Worm (Caenorhabditis elegans): ENCODE measurements around the gene ins-15.
A peak's percentile ranks its signal among the peaks of the same experiment; 100 is the strongest.
"Not testable (repeated sequence)": the region's sequence is repeated elsewhere in the genome, so short reads cannot be mapped to it uniquely, and the experiment has no call there.

Gene ins-15

DNA sequence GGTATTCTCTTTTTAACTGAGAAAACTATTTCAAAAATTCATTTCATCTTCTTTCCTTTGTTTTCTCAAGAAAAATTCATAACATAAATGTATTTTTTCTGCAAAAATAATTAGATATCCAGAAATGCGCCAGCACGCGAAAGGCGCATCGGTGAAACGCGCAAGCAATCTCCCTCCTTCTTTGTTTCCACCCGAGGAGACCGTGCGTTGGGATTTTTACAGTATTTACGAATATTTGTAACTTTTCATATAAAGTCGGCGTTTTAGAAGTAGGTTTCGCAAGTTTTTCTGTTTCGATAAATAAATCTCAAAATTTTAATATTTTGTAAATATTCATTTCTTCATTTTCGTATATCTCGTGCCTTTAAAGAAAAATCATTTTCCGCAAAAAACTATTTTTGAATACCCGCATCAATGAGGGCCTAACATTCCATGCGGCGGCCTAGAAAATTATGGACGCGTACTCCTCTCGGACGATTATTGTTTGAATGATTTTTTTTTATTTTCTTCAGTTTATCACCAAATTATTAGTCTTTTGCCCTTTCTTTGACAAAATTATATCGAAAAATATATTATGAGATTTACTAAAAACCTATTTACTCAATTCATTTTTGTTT lies 32.0 kb upstream of the ins-15 start, which contains the start of gene ssup-72:
Gene ssup-72 (plus strand): TSS at position 181 of the 617 bp plus-strand sequence.
- TF ChIP-seq aly-1 (tag; optimal IDR thresholded peaks at IDR 0.05), result no peak
- no peak for TF ChIP-seq ceh-36 (tag; optimal IDR thresholded peaks at IDR 0.05)
- TF ChIP-seq tbx-37 (GFP tag; conservative IDR thresholded peaks at IDR 0.05), result peak; percentile 75
- TF ChIP-seq ama-1 (optimal IDR thresholded peaks at IDR 0.05), result no peak
- TF ChIP-seq hmg-4 (GFP tag; optimal IDR thresholded peaks at IDR 0.05), result peak; percentile 35

DNA sequence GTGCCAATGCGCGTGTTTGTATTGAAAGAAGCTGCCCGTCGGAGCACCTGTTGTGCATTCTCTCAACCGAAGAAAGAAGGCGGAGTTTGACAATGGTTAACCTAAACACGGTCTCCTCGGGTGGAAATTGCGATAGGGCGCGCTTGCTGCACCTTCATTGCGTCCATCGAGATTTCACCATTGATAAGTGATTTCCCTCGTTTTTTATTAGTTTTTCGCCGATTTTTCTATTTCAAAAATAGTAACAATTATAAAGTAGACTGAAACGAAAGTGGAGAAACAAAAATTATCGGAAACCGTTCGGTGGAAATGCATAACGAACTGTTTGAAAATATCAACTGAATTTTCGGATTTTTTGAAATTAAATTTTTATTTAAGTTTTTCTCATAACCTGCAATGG lies 30.5 kb upstream of the ins-15 start, which contains the start of gene agr-1:
Gene agr-1 (minus strand): TSS at position 101 of the 400 bp plus-strand sequence.
- TF ChIP-seq flt-1 (GFP tag; IDR thresholded peaks at IDR 0.05); tra-4 (tag; optimal IDR thresholded peaks at IDR 0.05); ets-7 (tag; optimal IDR thresholded peaks at IDR 0.05): not testable (repeated sequence)

DNA sequence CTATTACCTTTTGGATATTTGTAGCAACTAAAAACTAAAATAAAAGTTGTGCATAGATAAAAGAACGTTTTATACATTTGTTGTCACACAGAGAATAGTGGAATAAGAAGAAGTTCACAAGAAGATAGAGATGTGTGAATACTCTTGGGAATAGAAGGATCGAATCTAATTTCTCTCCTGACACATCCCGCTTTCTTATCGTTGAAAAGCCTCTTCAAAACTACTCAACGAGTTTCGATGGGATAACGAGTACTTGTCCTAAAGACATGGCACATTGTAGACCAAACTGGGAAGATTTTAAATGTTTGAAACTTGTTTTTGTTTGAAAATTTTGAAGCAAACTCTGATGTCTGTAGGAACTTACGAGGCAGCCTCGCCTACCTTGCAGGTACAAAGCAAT lies 27.9 kb upstream of the ins-15 start:
- no peak for TF ChIP-seq hmg-4 (GFP tag; optimal IDR thresholded peaks at IDR 0.05)

DNA sequence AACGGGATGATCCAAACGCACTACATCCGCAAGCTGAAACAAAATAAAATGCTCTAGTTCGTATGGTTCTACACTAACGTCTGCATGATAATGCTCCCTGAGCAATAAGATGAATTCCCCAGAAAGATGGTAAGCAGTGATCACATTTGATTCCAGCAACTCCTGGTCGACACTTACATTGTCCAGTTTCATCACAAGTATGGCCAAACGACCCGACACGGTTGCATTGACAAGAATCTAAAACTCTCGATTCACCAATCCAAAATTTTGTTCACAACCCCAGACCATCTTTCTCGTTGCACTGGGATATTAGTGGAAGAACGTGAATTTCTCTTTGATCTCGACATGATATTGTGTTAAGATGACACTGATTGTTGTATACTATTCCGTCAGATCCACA lies 25.5 kb upstream of the ins-15 start:
- TF ChIP-seq scrt-1 (GFP tag; IDR thresholded peaks at IDR 0.05) (0 out of 2 replicates have a peak, but pooled peaks have one; percentile 40), F13C5.2 (tag; optimal IDR thresholded peaks at IDR 0.05) (no peak), tra-4 (tag; optimal IDR thresholded peaks at IDR 0.05) (no peak), hnd-1 (tag; optimal IDR thresholded peaks at IDR 0.05) (no peak)

DNA sequence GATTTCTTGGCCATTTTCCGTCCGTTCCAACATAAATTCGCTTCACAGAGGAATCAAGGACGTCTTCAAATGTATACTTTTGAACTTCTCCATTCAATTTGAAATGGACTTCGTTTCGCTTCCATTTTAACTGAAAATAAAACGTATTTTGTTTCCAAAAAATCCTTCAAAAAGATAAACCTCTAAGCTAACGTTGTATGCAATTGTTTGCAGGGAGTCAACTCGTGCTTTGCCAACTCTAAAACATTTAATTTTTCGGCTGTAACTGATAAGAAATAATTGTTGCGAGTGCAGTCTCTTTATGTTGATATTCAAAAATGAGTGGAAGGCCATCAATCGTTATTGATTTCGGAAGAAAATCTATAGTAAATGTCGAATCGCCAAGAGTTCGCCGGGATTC lies 23.5 kb upstream of the ins-15 start, which contains the start of gene F41G3.18:
Gene F41G3.18 (plus strand): TSS at position 301 of the 400 bp plus-strand sequence.
- TF ChIP-seq F13C5.2 (tag; optimal IDR thresholded peaks at IDR 0.05) (no peak), hmg-4 (GFP tag; optimal IDR thresholded peaks at IDR 0.05) (no peak), ama-1 (optimal IDR thresholded peaks at IDR 0.05) (no peak), ceh-36 (tag; optimal IDR thresholded peaks at IDR 0.05) (no peak), B0310.2 (tag; optimal IDR thresholded peaks at IDR 0.05) (no peak), tbx-11 (GFP tag; IDR thresholded peaks at IDR 0.05) (no peak), ets-7 (tag; optimal IDR thresholded peaks at IDR 0.05) (no peak), hnd-1 (tag; optimal IDR thresholded peaks at IDR 0.05) (no peak), flt-1 (GFP tag; IDR thresholded peaks at IDR 0.05) (no peak), tbx-37 (GFP tag; conservative IDR thresholded peaks at IDR 0.05) (no peak), scrt-1 (GFP tag; IDR thresholded peaks at IDR 0.05) (no peak), hmbx-1 (tag; optimal IDR thresholded peaks at IDR 0.05) (no peak), sea-1 (GFP tag; conservative IDR thresholded peaks at IDR 0.05) (no peak), pes-1 (GFP tag; IDR thresholded peaks at IDR 0.05) (no peak), aly-1 (tag; optimal IDR thresholded peaks at IDR 0.05) (no peak), ceh-13 (GFP tag; optimal IDR thresholded peaks at IDR 0.05) (no peak), tra-4 (tag; optimal IDR thresholded peaks at IDR 0.05) (no peak)

DNA sequence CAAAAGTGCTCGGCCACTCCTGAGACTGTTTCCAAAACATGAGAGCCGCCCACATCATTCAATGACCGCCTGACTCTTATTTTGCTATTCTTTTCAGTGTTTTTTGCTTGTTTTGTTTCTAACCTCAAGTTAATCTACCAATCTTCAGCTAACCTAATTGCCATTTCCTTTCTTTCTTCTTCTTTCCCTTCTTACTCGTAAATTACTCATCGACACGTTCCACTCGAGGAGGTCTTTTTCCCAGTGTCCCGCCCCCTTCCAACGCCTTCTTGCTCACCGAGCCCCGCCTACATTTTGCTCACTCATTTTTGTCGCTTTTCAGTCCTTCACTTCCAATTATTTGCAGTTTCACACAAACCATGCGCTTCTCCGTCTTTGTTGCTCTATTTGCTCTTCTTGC lies 20.2 kb upstream of the ins-15 start, which contains the start of gene nlp-50:
Gene nlp-50 (plus strand): TSS at position 301 of the 400 bp plus-strand sequence.
- TF ChIP-seq ets-7 (tag; optimal IDR thresholded peaks at IDR 0.05) (no peak), pes-1 (GFP tag; IDR thresholded peaks at IDR 0.05) (no peak), hmg-4 (GFP tag; optimal IDR thresholded peaks at IDR 0.05) (no peak), hnd-1 (tag; optimal IDR thresholded peaks at IDR 0.05) (no peak), ama-1 (optimal IDR thresholded peaks at IDR 0.05) (no peak), ceh-13 (GFP tag; optimal IDR thresholded peaks at IDR 0.05) (no peak), B0310.2 (tag; optimal IDR thresholded peaks at IDR 0.05) (no peak), tbx-11 (GFP tag; IDR thresholded peaks at IDR 0.05) (no peak), flt-1 (GFP tag; IDR thresholded peaks at IDR 0.05) (no peak), sea-1 (GFP tag; conservative IDR thresholded peaks at IDR 0.05) (no peak), ceh-36 (tag; optimal IDR thresholded peaks at IDR 0.05) (no peak), F13C5.2 (tag; optimal IDR thresholded peaks at IDR 0.05) (no peak), hmbx-1 (tag; optimal IDR thresholded peaks at IDR 0.05) (no peak), aly-1 (tag; optimal IDR thresholded peaks at IDR 0.05) (no peak)

DNA sequence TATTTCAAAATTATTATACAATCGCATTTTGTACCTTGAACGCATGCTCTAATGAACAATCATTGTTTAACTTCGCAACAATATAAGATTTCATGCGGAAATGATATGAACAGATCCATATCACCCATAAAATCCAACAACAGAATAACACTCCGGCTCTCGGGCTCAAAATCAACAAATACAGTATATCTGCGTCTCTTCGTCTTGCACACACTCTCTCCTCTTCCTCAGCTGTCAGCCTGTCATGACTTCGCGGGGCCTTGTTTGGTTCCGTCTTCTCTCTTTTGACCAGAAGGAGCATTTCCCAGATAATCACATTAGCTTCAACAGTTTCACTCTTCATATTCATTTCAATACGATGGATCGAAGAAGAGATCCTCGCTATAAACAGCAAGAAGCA lies 11.7 kb upstream of the ins-15 start, which contains the start of gene F41G3.3:
Gene F41G3.3 (plus strand): TSS at position 301 of the 400 bp plus-strand sequence.
- TF ChIP-seq B0310.2 (tag; optimal IDR thresholded peaks at IDR 0.05) (no peak), scrt-1 (GFP tag; IDR thresholded peaks at IDR 0.05) (no peak), aly-1 (tag; optimal IDR thresholded peaks at IDR 0.05) (no peak), hmbx-1 (tag; optimal IDR thresholded peaks at IDR 0.05) (no peak), tbx-37 (GFP tag; conservative IDR thresholded peaks at IDR 0.05) (no peak), tra-4 (tag; optimal IDR thresholded peaks at IDR 0.05) (no peak), sea-1 (GFP tag; conservative IDR thresholded peaks at IDR 0.05) (no peak), hmg-4 (GFP tag; optimal IDR thresholded peaks at IDR 0.05) (no peak), ama-1 (optimal IDR thresholded peaks at IDR 0.05) (no peak), ceh-13 (GFP tag; optimal IDR thresholded peaks at IDR 0.05) (no peak), flt-1 (GFP tag; IDR thresholded peaks at IDR 0.05) (no peak)

DNA sequence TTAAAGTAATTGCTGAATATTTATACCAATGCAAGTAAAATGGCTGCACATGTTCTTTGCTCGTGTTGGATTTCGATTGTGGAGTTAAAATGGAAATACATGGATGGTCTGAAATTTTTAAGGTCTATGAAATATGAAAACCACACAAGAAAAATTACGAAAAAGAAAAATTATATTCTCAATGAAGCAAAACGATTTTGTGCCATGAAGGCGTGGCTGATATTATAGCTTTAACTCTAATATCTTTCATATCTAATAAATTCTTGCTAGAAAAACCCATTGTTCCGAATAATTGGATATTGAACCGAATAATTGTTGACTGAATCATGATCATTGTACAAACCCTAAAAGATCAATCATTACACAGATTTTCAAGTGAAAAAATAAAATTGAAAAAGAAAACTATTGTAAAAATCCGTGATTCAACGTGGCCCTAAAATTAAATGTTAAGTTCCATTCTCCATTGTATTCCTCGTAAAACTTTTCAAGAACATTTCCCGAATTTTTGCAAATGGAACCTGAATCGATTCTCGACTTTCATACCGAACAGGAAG lies 10.2 kb upstream of the ins-15 start, which contains the start of the genes srx-95 and fis-1:
Gene srx-95 (minus strand): TSS at position 101 of the 554 bp plus-strand sequence.
Gene fis-1 (plus strand): TSS at position 504 of the 554 bp plus-strand sequence.
- TF ChIP-seq ceh-13 (GFP tag; optimal IDR thresholded peaks at IDR 0.05) (no peak), scrt-1 (GFP tag; IDR thresholded peaks at IDR 0.05) (no peak), flt-1 (GFP tag; IDR thresholded peaks at IDR 0.05) (no peak), B0310.2 (tag; optimal IDR thresholded peaks at IDR 0.05) (no peak), tbx-11 (GFP tag; IDR thresholded peaks at IDR 0.05) (no peak), aly-1 (tag; optimal IDR thresholded peaks at IDR 0.05) (no peak), sea-1 (GFP tag; conservative IDR thresholded peaks at IDR 0.05) (no peak), hmbx-1 (tag; optimal IDR thresholded peaks at IDR 0.05) (no peak), tra-4 (tag; optimal IDR thresholded peaks at IDR 0.05) (no peak), ets-7 (tag; optimal IDR thresholded peaks at IDR 0.05) (no peak), ama-1 (optimal IDR thresholded peaks at IDR 0.05) (no peak), ceh-36 (tag; optimal IDR thresholded peaks at IDR 0.05) (no peak), F13C5.2 (tag; optimal IDR thresholded peaks at IDR 0.05) (no peak), pes-1 (GFP tag; IDR thresholded peaks at IDR 0.05) (no peak), hnd-1 (tag; optimal IDR thresholded peaks at IDR 0.05) (no peak)

Measured in whole organism, early embryonic.